Worm (Caenorhabditis elegans): ENCODE results near the gene C45G9.8.
"Not testable (repeated sequence)": the region's sequence is repeated elsewhere in the genome, so short reads cannot be mapped to it uniquely, and the experiment has no call there.

ce11 chrIII:5055709-5056108 is 2.3 kb upstream of the C45G9.8 start, which contains the start of gene C45G9.9:
- TF ChIP-seq pes-1 (GFP tag; IDR thresholded peaks at IDR 0.05); scrt-1 (GFP tag; IDR thresholded peaks at IDR 0.05); hmbx-1 (tag; optimal IDR thresholded peaks at IDR 0.05); ceh-36 (tag; optimal IDR thresholded peaks at IDR 0.05): not testable (repeated sequence)

Data from whole organism, early embryonic.